Worm (Caenorhabditis elegans) whole organism, L2 larva: ENCODE data around the gene Y53F4B.21.

Experiments
- ZK546.5 ChIP-seq: sonication (generic microtip); optimal IDR thresholded peaks from 2 replicates; lab custom pipeline; 2017; ENCODE audit warnings: missing biosample characterization, missing genetic modification characterization
- aly-2 ChIP-seq: fragments of 150-350 bp; optimal IDR thresholded peaks from 2 replicates; lab custom pipeline; 2014; ENCODE audit warnings: missing biosample characterization, missing genetic modification characterization
- ama-1 ChIP-seq: fragments of 150-350 bp; optimal IDR thresholded peaks from 2 replicates; lab custom pipeline; 2018; ENCODE audit warnings: inconsistent platforms
- blmp-1 ChIP-seq: sonication (generic microtip); optimal IDR thresholded peaks from 2 replicates; lab custom pipeline; 2017; ENCODE audit warnings: missing genetic modification characterization, mild to moderate bottlenecking, missing compliant biosample characterization, antibody characterized with exemption, moderate library complexity; ENCODE audit not compliant: insufficient read depth
- elt-3 ChIP-seq: sonication (generic microtip); optimal IDR thresholded peaks from 2 replicates; lab custom pipeline; 2017; ENCODE audit warnings: missing biosample characterization, missing genetic modification characterization
- fos-1 ChIP-seq: fragments of 150-350 bp; optimal IDR thresholded peaks from 2 replicates; lab custom pipeline; 2014; ENCODE audit warnings: missing biosample characterization, missing genetic modification characterization
- mab-5 ChIP-seq: fragments of 150-350 bp; optimal IDR thresholded peaks from 2 replicates; lab custom pipeline; 2014; ENCODE audit warnings: missing biosample characterization, missing genetic modification characterization
- nhr-11 ChIP-seq: fragments of 150-350 bp; optimal IDR thresholded peaks from 2 replicates; lab custom pipeline; 2014; ENCODE audit warnings: missing biosample characterization, missing genetic modification characterization
- nhr-237 ChIP-seq: fragments of 150-350 bp; optimal IDR thresholded peaks from 2 replicates; lab custom pipeline; 2014; ENCODE audit warnings: missing biosample characterization, missing genetic modification characterization
- zag-1 ChIP-seq: fragments of 150-350 bp; optimal IDR thresholded peaks from 2 replicates; lab custom pipeline; 2014; ENCODE audit warnings: missing biosample characterization, missing genetic modification characterization
- ztf-11 ChIP-seq: sonication (generic microtip); optimal IDR thresholded peaks from 2 replicates; lab custom pipeline; 2017; ENCODE audit warnings: missing biosample characterization, missing genetic modification characterization
- ztf-4 ChIP-seq: fragments of 150-350 bp; optimal IDR thresholded peaks from 2 replicates; lab custom pipeline; 2014; ENCODE audit warnings: missing biosample characterization, missing genetic modification characterization

DNA sequence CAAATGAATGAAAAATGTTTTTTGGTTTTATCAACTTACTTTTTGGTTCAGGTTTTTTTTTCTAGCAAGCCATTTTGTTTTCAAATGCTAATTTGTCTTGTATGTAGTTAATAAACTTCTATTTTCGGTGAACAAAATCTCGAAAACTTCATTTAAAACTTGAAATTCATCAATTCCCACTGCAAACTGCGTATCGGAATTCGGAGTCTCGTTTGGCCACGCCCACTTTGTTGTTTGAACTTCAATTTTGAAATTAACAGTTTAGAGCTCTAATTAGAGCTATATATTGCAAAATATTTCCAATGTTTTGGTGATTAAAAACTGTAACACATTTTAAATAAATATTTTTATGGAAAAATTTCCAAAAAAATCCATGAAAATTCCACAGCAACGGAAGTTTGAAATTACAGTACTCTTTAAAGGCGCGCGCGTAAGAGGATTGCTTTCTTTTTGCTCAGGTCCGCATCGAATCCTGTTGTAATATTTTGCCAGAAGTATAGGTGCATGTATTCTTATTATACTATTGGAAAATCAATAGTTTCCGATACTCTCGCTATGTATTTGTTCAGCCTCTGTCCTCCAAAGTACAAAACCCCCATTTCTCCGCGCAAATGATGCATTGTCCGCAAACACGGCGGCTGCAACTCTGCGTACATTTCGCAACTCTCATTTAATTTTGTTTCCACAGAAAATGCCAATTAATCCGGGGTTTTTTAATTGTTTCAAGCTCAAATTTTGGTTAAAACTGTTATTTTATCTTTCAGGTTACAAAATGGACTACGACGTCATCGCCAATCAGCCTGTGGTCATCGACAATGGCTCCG, 29.8 kb downstream of the Y53F4B.21 start, which contains the start of gene arp-1:
- TF ChIP-seq nhr-11 = no peak
- TF ChIP-seq nhr-237 (tag; lab: Kevin White, UChicago) = no peak
- TF ChIP-seq elt-3 (tag; lab: Kevin White, UChicago) = no peak
- TF ChIP-seq aly-2 = no peak
- TF ChIP-seq fos-1 (tag; lab: Kevin White, UChicago) = peak; percentile 58
- TF ChIP-seq zag-1 (tag; lab: Kevin White, UChicago) = peak; percentile 48
- TF ChIP-seq ztf-11 (tag; lab: Kevin White, UChicago) = no peak
- TF ChIP-seq blmp-1 = no peak
- TF ChIP-seq ZK546.5 (tag; lab: Kevin White, UChicago) = no peak
- TF ChIP-seq ama-1 (lab: Kevin White, UChicago) = no peak
- no peak for TF ChIP-seq ztf-4 (tag; lab: Kevin White, UChicago)
- TF ChIP-seq mab-5 (tag; lab: Kevin White, UChicago) = no peak
